Worm (Caenorhabditis elegans) whole organism, L1 larva: Measurements from ENCODE around the gene Y38H6C.13.

Experiments used
- C16A3.4 ChIP-seq: fragments of 150-350 bp; optimal IDR thresholded peaks from 2 replicates; lab custom pipeline; 2014; ENCODE audit warnings: missing biosample characterization, missing genetic modification characterization
- F16B12.6 ChIP-seq: fragments of 150-350 bp; optimal IDR thresholded peaks from 2 replicates; lab custom pipeline; 2014; ENCODE audit warnings: missing biosample characterization, missing genetic modification characterization
- Y116A8C.19 ChIP-seq: sonication (generic microtip); optimal IDR thresholded peaks from 2 replicates; lab custom pipeline; 2016; ENCODE audit warnings: missing compliant biosample characterization, missing genetic modification characterization, borderline replicate concordance
- aha-1 ChIP-seq: fragments of 150-350 bp; optimal IDR thresholded peaks from 2 replicates; lab custom pipeline; 2014; ENCODE audit warnings: missing biosample characterization, missing genetic modification characterization
- alr-1 ChIP-seq: fragments of 200-800 bp; sonication (Bioruptor generic); optimal IDR thresholded peaks from 2 replicates; lab custom pipeline; 2018; ENCODE audit warnings: borderline replicate concordance, mild to moderate bottlenecking, missing genetic modification characterization, missing compliant biosample characterization
- aly-2 ChIP-seq: fragments of 150-350 bp; optimal IDR thresholded peaks from 2 replicates; lab custom pipeline; 2014; ENCODE audit warnings: missing biosample characterization, missing genetic modification characterization
- blmp-1 ChIP-seq: fragments of 150-350 bp; optimal IDR thresholded peaks from 2 replicates; lab custom pipeline; 2014; ENCODE audit warnings: missing biosample characterization, missing genetic modification characterization
- ceh-63 ChIP-seq: fragments of 200-800 bp; sonication (Bioruptor generic); optimal IDR thresholded peaks from 2 replicates; lab custom pipeline; 2018; ENCODE audit warnings: mild to moderate bottlenecking, missing genetic modification characterization, missing compliant biosample characterization
- ceh-82 ChIP-seq, 3 experiments: fragments of 150-350 bp in 1 of 3; sonication (generic microtip) in 2 of 3; optimal IDR thresholded peaks; 2 replicates each; lab custom pipeline; 2014 to 2017; ENCODE audit warnings: missing biosample characterization in 3 of 3, missing genetic modification characterization in 3 of 3
- ceh-88 ChIP-seq: fragments of 200-800 bp; sonication (Bioruptor generic); IDR thresholded peaks from 2 replicates; pipeline ENCODE4 v1.3.6; 2022; ENCODE audit warnings: missing genetic modification characterization, missing compliant biosample characterization
- ces-1 ChIP-seq: fragments of 150-350 bp; optimal IDR thresholded peaks from 2 replicates; lab custom pipeline; 2014; ENCODE audit warnings: missing biosample characterization, missing genetic modification reagents, missing genetic modification characterization
- dpl-1 ChIP-seq, 3 experiments: fragments of 150-350 bp in 2 of 3; sonication (generic microtip) in 1 of 3; optimal IDR thresholded peaks; 2 replicates each; lab custom pipeline; 2014 to 2017; ENCODE audit warnings: missing biosample characterization in 3 of 3, missing genetic modification characterization in 3 of 3, missing genetic modification reagents in 3 of 3
- dsc-1 ChIP-seq: sonication (generic microtip); optimal IDR thresholded peaks from 2 replicates; lab custom pipeline; 2016; ENCODE audit warnings: mild to moderate bottlenecking, missing genetic modification characterization, missing compliant biosample characterization
- efl-1 ChIP-seq, 4 experiments: fragments of 150-350 bp; optimal IDR thresholded peaks in 3 of 4; peaks in 1 of 4; 1 replicate in 1 of 4; 2 replicates in 3 of 4; lab custom pipeline; 2014; ENCODE audit warnings: missing biosample characterization in 2 of 4, missing genetic modification characterization in 2 of 4, missing genetic modification reagents in 2 of 4
- efl-3 ChIP-seq: fragments of 200-800 bp; sonication (Bioruptor generic); optimal IDR thresholded peaks from 2 replicates; lab custom pipeline; 2018; ENCODE audit warnings: mild to moderate bottlenecking, missing genetic modification characterization, missing compliant biosample characterization
- egl-13 ChIP-seq: sonication (generic microtip); optimal IDR thresholded peaks from 2 replicates; lab custom pipeline; 2016; ENCODE audit warnings: missing genotype, missing genetic modification reagents, missing genetic modification characterization, missing compliant biosample characterization
- elt-3 ChIP-seq, 6 experiments: fragments of 150-350 bp in 1 of 6; sonication (generic microtip); optimal IDR thresholded peaks; 2 replicates each; lab custom pipeline; 2017 to 2018; ENCODE audit warnings: missing biosample characterization in 6 of 6, missing genetic modification characterization in 6 of 6, inconsistent platforms in 1 of 6
- ets-5 ChIP-seq: fragments of 200-800 bp; sonication (Bioruptor generic); IDR thresholded peaks from 2 replicates; pipeline ENCODE4 v1.3.6; 2022; ENCODE audit warnings: missing genetic modification characterization, missing compliant biosample characterization
- fkh-8 ChIP-seq: sonication (generic microtip); optimal IDR thresholded peaks from 2 replicates; lab custom pipeline; 2016; ENCODE audit warnings: mild to moderate bottlenecking, missing genetic modification characterization, missing compliant biosample characterization
- grh-1 ChIP-seq: fragments of 200-800 bp; sonication (Bioruptor generic); IDR thresholded peaks from 2 replicates; pipeline ENCODE4 v1.3.6; 2022; ENCODE audit warnings: missing genetic modification reagents, missing genetic modification characterization, missing compliant biosample characterization
- hpl-2 ChIP-seq: fragments of 150-350 bp; optimal IDR thresholded peaks from 2 replicates; lab custom pipeline; 2014; ENCODE audit warnings: missing biosample characterization, missing genetic modification reagents, missing genetic modification characterization
- irx-1 ChIP-seq: sonication (generic microtip); optimal IDR thresholded peaks from 2 replicates; lab custom pipeline; 2016; ENCODE audit warnings: missing genetic modification characterization, missing compliant biosample characterization
- isw-1 ChIP-seq: fragments of 200-800 bp; sonication (Bioruptor generic); IDR thresholded peaks from 2 replicates; pipeline ENCODE4 v1.3.6; 2022; ENCODE audit warnings: missing genetic modification characterization, missing compliant biosample characterization
- lin-13 ChIP-seq: fragments of 150-350 bp; optimal IDR thresholded peaks from 2 replicates; lab custom pipeline; 2014; ENCODE audit warnings: missing biosample characterization, missing genetic modification reagents, missing genetic modification characterization
- lin-35 ChIP-seq, 2 experiments: fragments of 150-350 bp; optimal IDR thresholded peaks; 2 replicates each; lab custom pipeline; 2014; ENCODE audit warnings: missing biosample characterization in 2 of 2, missing genetic modification characterization in 2 of 2, missing genetic modification reagents in 2 of 2
- lin-39 ChIP-seq: fragments of 150-350 bp; optimal IDR thresholded peaks from 2 replicates; lab custom pipeline; 2014; ENCODE audit warnings: missing biosample characterization, missing genetic modification reagents, missing genetic modification characterization
- lsy-2 ChIP-seq, 2 experiments: fragments of 150-350 bp; optimal IDR thresholded peaks; 2 replicates each; lab custom pipeline; 2014; ENCODE audit warnings: missing biosample characterization in 2 of 2, missing genetic modification characterization in 2 of 2
- mdl-1 ChIP-seq, 2 experiments: fragments of 150-350 bp; optimal IDR thresholded peaks; 2 replicates each; lab custom pipeline; 2014 to 2017; ENCODE audit warnings: missing biosample characterization in 2 of 2, missing genetic modification characterization in 2 of 2, inconsistent platforms in 1 of 2
- mef-2 ChIP-seq: fragments of 150-350 bp; optimal IDR thresholded peaks from 2 replicates; lab custom pipeline; 2014; ENCODE audit warnings: missing biosample characterization, missing genetic modification characterization
- mep-1 ChIP-seq: fragments of 150-350 bp; optimal IDR thresholded peaks from 2 replicates; lab custom pipeline; 2014; ENCODE audit warnings: missing biosample characterization, missing genetic modification characterization
- nhr-12 ChIP-seq: sonication (generic microtip); optimal IDR thresholded peaks from 2 replicates; lab custom pipeline; 2017; ENCODE audit warnings: missing biosample characterization, missing genetic modification characterization
- nhr-19 ChIP-seq: fragments of 200-800 bp; sonication (Bioruptor generic); conservative IDR thresholded peaks from 2 replicates; pipeline ENCODE4 v1.3.6; 2022; ENCODE audit warnings: missing genetic modification characterization, missing compliant biosample characterization
- nhr-20 ChIP-seq: sonication (generic microtip); optimal IDR thresholded peaks from 2 replicates; lab custom pipeline; 2016; ENCODE audit warnings: mild to moderate bottlenecking, missing genetic modification characterization, missing compliant biosample characterization
- nhr-47 ChIP-seq: sonication (generic microtip); optimal IDR thresholded peaks from 2 replicates; lab custom pipeline; 2016; ENCODE audit warnings: mild to moderate bottlenecking, missing genetic modification characterization, moderate library complexity, missing compliant biosample characterization
- nhr-71 ChIP-seq: sonication (generic microtip); optimal IDR thresholded peaks from 2 replicates; lab custom pipeline; 2016; ENCODE audit warnings: mild to moderate bottlenecking, missing genetic modification characterization, moderate library complexity, missing compliant biosample characterization
- nhr-76 ChIP-seq: sonication (generic microtip); optimal IDR thresholded peaks from 2 replicates; lab custom pipeline; 2017; ENCODE audit warnings: missing biosample characterization, missing genetic modification characterization
- nhr-85 ChIP-seq: sonication (generic microtip); peaks from one replicate; lab custom pipeline; 2016; ENCODE audit warnings: missing genetic modification characterization, inconsistent platforms, missing compliant biosample characterization
- nhr-90 ChIP-seq: sonication (generic microtip); optimal IDR thresholded peaks from 2 replicates; lab custom pipeline; 2016; ENCODE audit warnings: mild to moderate bottlenecking, missing genetic modification characterization, missing compliant biosample characterization; ENCODE audit not compliant: poor library complexity
- skn-1 ChIP-seq: fragments of 150-350 bp; optimal IDR thresholded peaks from 2 replicates; lab custom pipeline; 2014; ENCODE audit warnings: missing biosample characterization, missing genetic modification characterization
- snpc-4 ChIP-seq: fragments of 150-350 bp; optimal IDR thresholded peaks from 2 replicates; lab custom pipeline; 2014; ENCODE audit warnings: missing biosample characterization, missing genetic modification characterization
- snu-23 ChIP-seq: sonication (generic microtip); optimal IDR thresholded peaks from 2 replicates; lab custom pipeline; 2016; ENCODE audit warnings: missing genetic modification characterization, missing compliant biosample characterization
- tbx-2 ChIP-seq: sonication (generic microtip); optimal IDR thresholded peaks from 2 replicates; lab custom pipeline; 2016; ENCODE audit warnings: missing genetic modification characterization, missing compliant biosample characterization
- unc-86 ChIP-seq: sonication (generic microtip); optimal IDR thresholded peaks from 2 replicates; lab custom pipeline; 2016; ENCODE audit warnings: missing genetic modification characterization, missing compliant biosample characterization
- xbp-1 ChIP-seq: sonication (generic microtip); optimal IDR thresholded peaks from 2 replicates; lab custom pipeline; 2016; ENCODE audit warnings: missing genetic modification characterization, missing compliant biosample characterization

The Y38H6C.13 gene

ce11 chrV:20489102-20489501 is 38.5 kb upstream of the Y38H6C.13 start, which contains the start of gene srbc-78:
Gene srbc-78 (minus strand): TSS chrV:20489202.
- no peak for TF ChIP-seq ceh-88 (GFP tag; lab: Robert Waterston, UW)
- TF ChIP-seq nhr-90 (tag; lab: Kevin White, UChicago), result no peak
- TF ChIP-seq lsy-2 (tag; optimal IDR thresholded peaks at IDR 0.05; lab: Kevin White, UChicago), result no peak
- TF ChIP-seq nhr-76 (tag; lab: Kevin White, UChicago), result no peak
- no peak for TF ChIP-seq skn-1 (tag; lab: Kevin White, UChicago)
- no peak for TF ChIP-seq mef-2
- TF ChIP-seq fkh-8 (tag; lab: Kevin White, UChicago), result no peak
- no peak for TF ChIP-seq unc-86
- no peak for TF ChIP-seq aly-2 (tag; lab: Kevin White, UChicago)
- no peak for TF ChIP-seq snu-23 (GFP tag; lab: Kevin White, UChicago)
- TF ChIP-seq F16B12.6 (tag; lab: Kevin White, UChicago), result no peak
- no peak for TF ChIP-seq C16A3.4 (tag; lab: Kevin White, UChicago)
- TF ChIP-seq aha-1 (tag; lab: Kevin White, UChicago), result no peak
- TF ChIP-seq ces-1, result no peak

- no peak for TF ChIP-seq nhr-47 (tag; lab: Kevin White, UChicago)
- peak; percentile 19 for TF ChIP-seq nhr-85 (tag; lab: Kevin White, UChicago)
Measured at ce11 chrV:20492385-20492784, 35.2 kb upstream of the Y38H6C.13 start, which contains the start of gene srbc-79. Gene srbc-79 (minus strand): TSS chrV:20492485.

- TF ChIP-seq alr-1 (tag; lab: Kevin White, UChicago) (no peak), snu-23 (GFP tag; lab: Kevin White, UChicago) (peak; percentile 69), fkh-8 (tag; lab: Kevin White, UChicago) (peak; percentile 5), blmp-1 (peak; percentile 22), nhr-19 (GFP tag; lab: Robert Waterston, UW) (peak; percentile 32; the same call in 1 of the 2 replicates), mep-1 (tag; lab: Kevin White, UChicago) (peak; percentile 69), tbx-2 (peak; percentile 27), isw-1 (GFP tag; lab: Robert Waterston, UW) (peak; percentile 72), elt-3 (tag; optimal IDR thresholded peaks at IDR 0.05; lab: Kevin White, UChicago) (peak in 1 of 6 experiments; percentile 18), snpc-4 (tag; lab: Kevin White, UChicago) (peak; percentile 40), dsc-1 (tag; lab: Kevin White, UChicago) (peak; percentile 42), dpl-1 (GFP tag; optimal IDR thresholded peaks at IDR 0.05; lab: Kevin White, UChicago) (peak; percentile 56 to 77 (median 63)), ces-1 (no peak), ceh-63 (GFP tag; lab: Kevin White, UChicago) (no peak), hpl-2 (GFP tag; lab: Kevin White, UChicago) (peak; percentile 10), efl-3 (GFP tag; lab: Kevin White, UChicago) (no peak), nhr-71 (tag; lab: Kevin White, UChicago) (peak; percentile 68), lin-39 (tag; lab: Kevin White, UChicago) (peak; percentile 31), ceh-82 (tag; optimal IDR thresholded peaks at IDR 0.05; lab: Kevin White, UChicago) (peak in 2 of 3 experiments; percentile 1 to 28), nhr-85 (tag; lab: Kevin White, UChicago) (peak; percentile 74), nhr-47 (tag; lab: Kevin White, UChicago) (peak; percentile 80), unc-86 (peak; percentile 25), ets-5 (no peak), F16B12.6 (tag; lab: Kevin White, UChicago) (peak; percentile 90), Y116A8C.19 (no peak), lsy-2 (tag; optimal IDR thresholded peaks at IDR 0.05; lab: Kevin White, UChicago) (peak; percentile 60 to 70), egl-13 (tag; lab: Kevin White, UChicago) (no peak), nhr-20 (tag; lab: Kevin White, UChicago) (peak; percentile 56), efl-1 (optimal IDR thresholded peaks at IDR 0.05; lab: Kevin White, UChicago) (peak; percentile 46 to 73), efl-1 (GFP tag; optimal IDR thresholded peaks at IDR 0.05 in 1 of 2; lab: Kevin White, UChicago) (peak; percentile 72 to 94), xbp-1 (tag; lab: Kevin White, UChicago) (peak; percentile 82), grh-1 (GFP tag; lab: Robert Waterston, UW) (no peak), irx-1 (tag; lab: Kevin White, UChicago) (peak; percentile 62), nhr-12 (tag; lab: Kevin White, UChicago) (no peak), lin-35 (GFP tag; optimal IDR thresholded peaks at IDR 0.05; lab: Kevin White, UChicago) (peak; percentile 28 to 80), lin-13 (GFP tag; lab: Kevin White, UChicago) (no peak), aha-1 (tag; lab: Kevin White, UChicago) (no peak), mdl-1 (tag; optimal IDR thresholded peaks at IDR 0.05; lab: Kevin White, UChicago) (no peak)
Measured at ce11 chrV:20493271-20494231, 34.0 kb upstream of the Y38H6C.13 start, which contains the start of gene B0250.5. Gene B0250.5 (plus strand): TSS chrV:20493924.
